Worm (Caenorhabditis elegans): ENCODE data around the gene ttr-40.
A peak's percentile ranks its signal among the peaks of the same experiment; 100 is the strongest.

DNA sequence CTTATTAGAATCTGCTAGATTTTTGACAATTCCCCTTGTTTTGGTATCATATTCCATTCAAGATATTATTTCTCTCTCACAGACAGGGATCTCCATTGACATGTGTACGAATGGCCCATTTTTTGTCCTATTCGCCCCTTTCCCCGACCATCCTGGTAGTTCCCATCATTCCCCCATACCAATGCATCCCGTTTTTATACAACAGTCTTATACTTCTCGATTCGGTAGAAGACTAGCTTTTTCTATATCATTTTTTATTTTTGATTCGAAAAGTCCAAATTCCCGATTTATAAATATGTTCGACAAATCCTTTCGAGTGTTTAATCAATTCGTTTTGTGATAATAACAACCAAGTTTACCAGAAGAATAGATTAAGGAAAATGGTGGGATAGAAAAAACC lies 28.4 kb downstream of the ttr-40 start:
- TF ChIP-seq ceh-82 (tag; optimal IDR thresholded peaks at IDR 0.05), result no peak
- peak; percentile 45 for TF ChIP-seq ama-1 (optimal IDR thresholded peaks at IDR 0.05)
- no peak for TF ChIP-seq nhr-12 (tag; optimal IDR thresholded peaks at IDR 0.05)
- no peak for TF ChIP-seq nhr-11 (tag; optimal IDR thresholded peaks at IDR 0.05)
- no peak for TF ChIP-seq nhr-25 (tag; optimal IDR thresholded peaks at IDR 0.05)
- no peak for TF ChIP-seq lin-13 (GFP tag; optimal IDR thresholded peaks at IDR 0.05)
- no peak for TF ChIP-seq ztf-11 (tag; optimal IDR thresholded peaks at IDR 0.05)
- TF ChIP-seq elt-3 (tag; optimal IDR thresholded peaks at IDR 0.05), result no peak

Data from whole organism, L2 larva.